Worm (Caenorhabditis elegans) whole organism, late embryonic: Measurements from ENCODE around the gene R166.2.

Experiments
- C08G9.2 ChIP-seq: sonication (generic microtip); optimal IDR thresholded peaks from 2 replicates; lab custom pipeline; 2016; ENCODE audit warnings: mild to moderate bottlenecking, missing genetic modification characterization, moderate library complexity, missing compliant biosample characterization
- F13H6.1 ChIP-seq: sonication (generic microtip); optimal IDR thresholded peaks from 2 replicates; lab custom pipeline; 2016; ENCODE audit warnings: missing genetic modification characterization, missing compliant biosample characterization
- K02D7.2 ChIP-seq: sonication (generic microtip); optimal IDR thresholded peaks from 2 replicates; lab custom pipeline; 2017; ENCODE audit warnings: mild to moderate bottlenecking, missing genetic modification characterization, missing compliant biosample characterization
- K09A11.1 ChIP-seq: sonication (generic microtip); optimal IDR thresholded peaks from 2 replicates; lab custom pipeline; 2017; ENCODE audit warnings: antibody characterized with exemption, mild to moderate bottlenecking, missing genetic modification characterization, missing compliant biosample characterization; ENCODE audit not compliant: insufficient read depth
- Y22D7AL.16 ChIP-seq: sonication (generic microtip); optimal IDR thresholded peaks from 2 replicates; lab custom pipeline; 2016; ENCODE audit warnings: missing genetic modification characterization, missing compliant biosample characterization
- ahr-1 ChIP-seq: sonication (generic microtip); optimal IDR thresholded peaks from 2 replicates; lab custom pipeline; 2016; ENCODE audit warnings: missing genetic modification characterization, missing compliant biosample characterization
- ama-1 ChIP-seq: fragments of 150-350 bp; optimal IDR thresholded peaks from 2 replicates; lab custom pipeline; 2014
- ceh-14 ChIP-seq: sonication (generic microtip); optimal IDR thresholded peaks from 2 replicates; lab custom pipeline; 2016; ENCODE audit warnings: missing genotype, missing genetic modification characterization, missing compliant biosample characterization
- ceh-19 ChIP-seq: fragments of 200-800 bp; sonication (Bioruptor generic); optimal IDR thresholded peaks from 2 replicates; lab custom pipeline; 2018; ENCODE audit warnings: mild to moderate bottlenecking, missing genetic modification characterization, missing compliant biosample characterization
- ceh-2 ChIP-seq: sonication (generic microtip); optimal IDR thresholded peaks from 2 replicates; lab custom pipeline; 2016; ENCODE audit warnings: missing genotype, missing genetic modification characterization, missing compliant biosample characterization
- ceh-48 ChIP-seq: sonication (generic microtip); optimal IDR thresholded peaks from 2 replicates; lab custom pipeline; 2016; ENCODE audit warnings: missing genetic modification characterization, inconsistent platforms, missing compliant biosample characterization
- ceh-9 ChIP-seq: sonication (generic microtip); optimal IDR thresholded peaks from 2 replicates; lab custom pipeline; 2016; ENCODE audit warnings: mild to moderate bottlenecking, missing genetic modification characterization, inconsistent platforms, missing compliant biosample characterization
- che-1 ChIP-seq: sonication (generic microtip); optimal IDR thresholded peaks from 2 replicates; lab custom pipeline; 2016; ENCODE audit warnings: mild to moderate bottlenecking, missing genetic modification characterization, missing compliant biosample characterization
- dmd-4 ChIP-seq: sonication (generic microtip); optimal IDR thresholded peaks from 2 replicates; lab custom pipeline; 2016; ENCODE audit warnings: borderline replicate concordance, missing genetic modification characterization, missing compliant biosample characterization
- elt-2 ChIP-seq: sonication (generic microtip); optimal IDR thresholded peaks from 2 replicates; lab custom pipeline; 2016; ENCODE audit warnings: missing genetic modification reagents, missing genetic modification characterization, missing compliant biosample characterization
- elt-4 ChIP-seq: sonication (generic microtip); optimal IDR thresholded peaks from 2 replicates; lab custom pipeline; 2016; ENCODE audit warnings: missing genetic modification characterization, missing compliant biosample characterization
- ets-4 ChIP-seq: sonication (generic microtip); optimal IDR thresholded peaks from 2 replicates; lab custom pipeline; 2016; ENCODE audit warnings: missing genetic modification characterization, missing compliant biosample characterization
- eyg-1 ChIP-seq: sonication (generic microtip); optimal IDR thresholded peaks from 2 replicates; lab custom pipeline; 2016; ENCODE audit warnings: missing genotype, missing genetic modification characterization, missing compliant biosample characterization
- fkh-10 ChIP-seq: fragments of 150-350 bp; optimal IDR thresholded peaks from 2 replicates; lab custom pipeline; 2014; ENCODE audit warnings: missing biosample characterization, missing genetic modification reagents, missing genetic modification characterization
- fkh-6 ChIP-seq: sonication (generic microtip); optimal IDR thresholded peaks from 2 replicates; lab custom pipeline; 2016; ENCODE audit warnings: missing genetic modification characterization, missing compliant biosample characterization
- gmeb-2 ChIP-seq: sonication (generic microtip); optimal IDR thresholded peaks from 2 replicates; lab custom pipeline; 2016; ENCODE audit warnings: missing genetic modification characterization, inconsistent platforms, missing compliant biosample characterization
- hlh-13 ChIP-seq: fragments of 200-800 bp; sonication (Bioruptor generic); optimal IDR thresholded peaks from 2 replicates; lab custom pipeline; 2018; ENCODE audit warnings: mild to moderate bottlenecking, missing genetic modification characterization, missing compliant biosample characterization
- hlh-6 ChIP-seq: sonication (generic microtip); optimal IDR thresholded peaks from 2 replicates; lab custom pipeline; 2016; ENCODE audit warnings: missing genotype, missing genetic modification characterization, missing compliant biosample characterization
- hlh-8 ChIP-seq: sonication (generic microtip); optimal IDR thresholded peaks from 2 replicates; lab custom pipeline; 2016; ENCODE audit warnings: missing genotype, missing genetic modification characterization, missing compliant biosample characterization
- lim-6 ChIP-seq: sonication (generic microtip); optimal IDR thresholded peaks from 2 replicates; lab custom pipeline; 2016; ENCODE audit warnings: missing genetic modification characterization, missing compliant biosample characterization
- lin-11 ChIP-seq: fragments of 200-800 bp; sonication (Bioruptor generic); optimal IDR thresholded peaks from 2 replicates; lab custom pipeline; 2018; ENCODE audit warnings: mild to moderate bottlenecking, missing genetic modification characterization, missing compliant biosample characterization
- madf-2 ChIP-seq: sonication (generic microtip); optimal IDR thresholded peaks from 2 replicates; lab custom pipeline; 2017; ENCODE audit warnings: missing genetic modification characterization, missing compliant biosample characterization
- mec-3 ChIP-seq: sonication (generic microtip); optimal IDR thresholded peaks from 2 replicates; lab custom pipeline; 2016; ENCODE audit warnings: borderline replicate concordance, missing genetic modification characterization, missing compliant biosample characterization
- nfya-1 ChIP-seq: sonication (generic microtip); optimal IDR thresholded peaks from 2 replicates; lab custom pipeline; 2017; ENCODE audit warnings: missing genetic modification characterization, mild to moderate bottlenecking, missing compliant biosample characterization, antibody characterized with exemption, moderate library complexity
- nhr-11 ChIP-seq: fragments of 150-350 bp; optimal IDR thresholded peaks from 2 replicates; lab custom pipeline; 2014; ENCODE audit warnings: missing biosample characterization, missing genetic modification characterization
- nhr-232 ChIP-seq: sonication (generic microtip); optimal IDR thresholded peaks from 2 replicates; lab custom pipeline; 2016; ENCODE audit warnings: missing genetic modification characterization, missing compliant biosample characterization
- odd-2 ChIP-seq: sonication (generic microtip); optimal IDR thresholded peaks from 2 replicates; lab custom pipeline; 2017; ENCODE audit warnings: antibody characterized with exemption, mild to moderate bottlenecking, missing genetic modification characterization, missing compliant biosample characterization
- pag-3 ChIP-seq: sonication (generic microtip); optimal IDR thresholded peaks from 2 replicates; lab custom pipeline; 2016; ENCODE audit warnings: missing compliant biosample characterization, missing genetic modification characterization, borderline replicate concordance
- pat-9 ChIP-seq: fragments of 200-800 bp; sonication (Bioruptor generic); optimal IDR thresholded peaks from 2 replicates; lab custom pipeline; 2018; ENCODE audit warnings: mild to moderate bottlenecking, missing genetic modification characterization, moderate library complexity, missing compliant biosample characterization
- pax-1 ChIP-seq: fragments of 150-350 bp; optimal IDR thresholded peaks from 2 replicates; lab custom pipeline; 2014; ENCODE audit warnings: missing biosample characterization, missing genetic modification characterization
- pha-2 ChIP-seq: sonication (generic microtip); optimal IDR thresholded peaks from 2 replicates; lab custom pipeline; 2017; ENCODE audit warnings: mild to moderate bottlenecking, missing genetic modification characterization, missing compliant biosample characterization
- pqm-1 ChIP-seq: sonication (generic microtip); optimal IDR thresholded peaks from 2 replicates; lab custom pipeline; 2016; ENCODE audit warnings: missing genetic modification characterization, missing compliant biosample characterization
- pros-1 ChIP-seq: fragments of 150-350 bp; optimal IDR thresholded peaks from 2 replicates; lab custom pipeline; 2014; ENCODE audit warnings: missing biosample characterization, missing genetic modification reagents, missing genetic modification characterization
- ref-2 ChIP-seq: sonication (generic microtip); optimal IDR thresholded peaks from 2 replicates; lab custom pipeline; 2016; ENCODE audit warnings: missing genetic modification characterization, missing compliant biosample characterization
- rnt-1 ChIP-seq: sonication (generic microtip); optimal IDR thresholded peaks from 2 replicates; lab custom pipeline; 2016; ENCODE audit warnings: missing genetic modification characterization, missing compliant biosample characterization
- sdc-2 ChIP-seq: sonication (generic microtip); optimal IDR thresholded peaks from 2 replicates; lab custom pipeline; 2016; ENCODE audit warnings: missing genotype, missing genetic modification characterization, missing compliant biosample characterization
- syd-9 ChIP-seq: sonication (generic microtip); optimal IDR thresholded peaks from 2 replicates; lab custom pipeline; 2016; ENCODE audit warnings: mild to moderate bottlenecking, missing genetic modification characterization, moderate library complexity, missing compliant biosample characterization
- tbx-2 ChIP-seq: sonication (generic microtip); optimal IDR thresholded peaks from 2 replicates; lab custom pipeline; 2016; ENCODE audit warnings: missing genetic modification characterization, missing compliant biosample characterization
- tbx-7 ChIP-seq: sonication (generic microtip); optimal IDR thresholded peaks from 2 replicates; lab custom pipeline; 2016; ENCODE audit warnings: missing genotype, missing genetic modification characterization, missing compliant biosample characterization
- unc-3 ChIP-seq, 2 experiments: fragments of 200-800 bp in 1 of 2; sonication (Bioruptor generic) in 1 of 2; sonication (generic microtip) in 1 of 2; conservative IDR thresholded peaks in 1 of 2; optimal IDR thresholded peaks in 1 of 2; 2 replicates each; pipeline versions ENCODE4 v1.3.6 to Lab custom; 2016 to 2022; ENCODE audit warnings: missing compliant biosample characterization in 2 of 2, missing genetic modification characterization in 2 of 2, missing genetic modification reagents in 1 of 2
- ztf-16 ChIP-seq: sonication (generic microtip); optimal IDR thresholded peaks from 2 replicates; lab custom pipeline; 2017; ENCODE audit warnings: missing genetic modification characterization, missing compliant biosample characterization

R166.2 gene

ce11 chrII:10563368-10563767, 25.9 kb upstream of the R166.2 start, which contains the start of gene cdc-48.1 (continued):
- peak; percentile 61 for TF ChIP-seq ahr-1
- peak; percentile 77 for TF ChIP-seq gmeb-2 (tag; lab: Kevin White, UChicago)
- TF ChIP-seq sdc-2 (tag; lab: Kevin White, UChicago), result peak; percentile 79
- peak; percentile 70 for TF ChIP-seq dmd-4 (tag; lab: Kevin White, UChicago)
- peak; percentile 74 for TF ChIP-seq ceh-2
- TF ChIP-seq F13H6.1, result peak; percentile 85
- TF ChIP-seq rnt-1 (tag; lab: Kevin White, UChicago), result peak; percentile 98
- no peak for TF ChIP-seq odd-2 (tag; lab: Kevin White, UChicago)
- no peak for TF ChIP-seq mec-3
- peak; percentile 90 for TF ChIP-seq K09A11.1
- TF ChIP-seq ceh-48 (tag; lab: Kevin White, UChicago), result peak; percentile 81
- no peak for TF ChIP-seq ama-1
- peak; percentile 68 for TF ChIP-seq tbx-7
- no peak for TF ChIP-seq elt-4 (tag; lab: Kevin White, UChicago)
- TF ChIP-seq syd-9 (tag; lab: Kevin White, UChicago), result peak; percentile 94
- peak; percentile 51 for TF ChIP-seq che-1 (tag; lab: Kevin White, UChicago)
- peak; percentile 35 for TF ChIP-seq hlh-6 (tag; lab: Kevin White, UChicago)
- TF ChIP-seq elt-2, result peak; percentile 96
- TF ChIP-seq pat-9 (tag; lab: Kevin White, UChicago), result peak; percentile 92
- TF ChIP-seq Y22D7AL.16 (tag; lab: Kevin White, UChicago), result peak; percentile 77
- peak; percentile 84 for TF ChIP-seq ceh-19 (GFP tag; lab: Kevin White, UChicago)
- peak; percentile 96 for TF ChIP-seq pax-1 (tag; lab: Kevin White, UChicago)
- peak; percentile 91 for TF ChIP-seq pros-1 (tag; lab: Kevin White, UChicago)
- TF ChIP-seq hlh-8 (tag; lab: Kevin White, UChicago), result peak; percentile 87
- peak; percentile 93 for TF ChIP-seq pag-3 (tag; lab: Kevin White, UChicago)
- peak; percentile 91 for TF ChIP-seq ztf-16 (tag; lab: Kevin White, UChicago)
- TF ChIP-seq ceh-14 (tag; lab: Kevin White, UChicago), result peak; percentile 98
- peak; percentile 92 for TF ChIP-seq fkh-10 (GFP tag; lab: Kevin White, UChicago)
- peak; percentile 76 for TF ChIP-seq unc-3 (GFP tag; conservative IDR thresholded peaks at IDR 0.05; lab: Robert Waterston, UW)
- peak; percentile 92 for TF ChIP-seq unc-3 (tag; optimal IDR thresholded peaks at IDR 0.05; lab: Kevin White, UChicago)
- peak; percentile 79 for TF ChIP-seq K02D7.2 (tag; lab: Kevin White, UChicago)
- peak; percentile 84 for TF ChIP-seq C08G9.2 (tag; lab: Kevin White, UChicago)
- TF ChIP-seq ref-2 (tag; lab: Kevin White, UChicago), result peak; percentile 99
- peak; percentile 70 for TF ChIP-seq lin-11 (tag; lab: Kevin White, UChicago)
- no peak for TF ChIP-seq ceh-9 (tag; lab: Kevin White, UChicago)
- TF ChIP-seq nhr-232, result no peak
- peak; percentile 24 for TF ChIP-seq fkh-6 (tag; lab: Kevin White, UChicago)
- no peak for TF ChIP-seq eyg-1 (tag; lab: Kevin White, UChicago)
- TF ChIP-seq madf-2 (tag; lab: Kevin White, UChicago), result peak; percentile 81
- TF ChIP-seq nhr-11 (tag; lab: Kevin White, UChicago), result peak; percentile 100
- TF ChIP-seq ets-4 (tag; lab: Kevin White, UChicago), result peak; percentile 95
- TF ChIP-seq pha-2 (tag; lab: Kevin White, UChicago), result peak; percentile 82
- peak; percentile 99 for TF ChIP-seq tbx-2 (tag; lab: Kevin White, UChicago)
- TF ChIP-seq pqm-1, result peak; percentile 77
- peak; percentile 24 for TF ChIP-seq hlh-13 (GFP tag; lab: Kevin White, UChicago)
- TF ChIP-seq nfya-1 (tag; lab: Kevin White, UChicago), result peak; percentile 99
- peak; percentile 89 for TF ChIP-seq lim-6 (tag; lab: Kevin White, UChicago)
